Fruit fly (Drosophila melanogaster): Measurements from ENCODE around the gene CheB93a.

CheB93a gene

DNA sequence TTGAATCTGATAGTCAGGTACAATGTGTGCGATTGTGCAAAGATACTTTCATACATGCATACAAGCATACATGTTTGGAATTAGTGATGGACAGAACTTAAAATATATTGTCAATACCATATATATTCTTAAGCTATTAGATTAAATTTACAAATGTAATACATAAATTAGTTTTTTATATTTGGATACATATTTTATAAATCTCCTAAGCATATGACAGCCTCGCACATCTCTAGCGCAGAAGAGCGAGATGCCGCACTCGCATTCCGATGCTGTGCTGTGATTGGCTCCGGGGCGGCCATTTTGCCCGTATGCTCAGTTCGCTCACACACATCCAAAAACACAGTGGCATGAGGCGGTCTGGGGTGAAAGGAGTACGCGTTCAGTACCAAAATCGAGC is 28.6 kb upstream of the CheB93a start, which contains the start of gene tin (continued):
- TF ChIP-seq CG2120 (GFP tag; optimal IDR thresholded peaks at IDR 0.05) (peak; percentile 76), tup (GFP tag; optimal IDR thresholded peaks at IDR 0.05) (peak; percentile 57), crc (GFP tag; optimal IDR thresholded peaks at IDR 0.05) (peak; percentile 8), CG33213 (GFP tag; optimal IDR thresholded peaks at IDR 0.05) (peak; percentile 59), bcd (GFP tag; optimal IDR thresholded peaks at IDR 0.05) (peak; percentile 88), corto (GFP tag; optimal IDR thresholded peaks at IDR 0.05) (peak; percentile 91), so (GFP tag; IDR thresholded peaks at IDR 0.05) (peak; percentile 97), cas (GFP tag; IDR thresholded peaks at IDR 0.05) (peak; percentile 91), fd102C (GFP tag; optimal IDR thresholded peaks at IDR 0.05) (peak; percentile 92), CG8089 (GFP tag; optimal IDR thresholded peaks at IDR 0.05) (no peak), PHDP (tag; optimal IDR thresholded peaks at IDR 0.05) (peak; percentile 92), CG12071 (GFP tag; optimal IDR thresholded peaks at IDR 0.05) (peak; percentile 67), Trl (optimal IDR thresholded peaks at IDR 0.05) (peak in 1 of 2 experiments; percentile 15), Trl (GFP tag; optimal IDR thresholded peaks at IDR 0.05) (peak; percentile 33), kay (GFP tag; optimal IDR thresholded peaks at IDR 0.05) (peak; percentile 82), CG4360 (GFP tag; IDR thresholded peaks at IDR 0.05) (peak; percentile 75), lbe (GFP tag; optimal IDR thresholded peaks at IDR 0.05) (peak; percentile 96), CG13894 (tag; optimal IDR thresholded peaks at IDR 0.05) (no peak), Xbp1 (GFP tag; optimal IDR thresholded peaks at IDR 0.05) (peak; percentile 90), Awh (GFP tag; IDR thresholded peaks at IDR 0.05) (peak; percentile 97), ewg (GFP tag; optimal IDR thresholded peaks at IDR 0.05) (peak; percentile 89), CG1832 (GFP tag; optimal IDR thresholded peaks at IDR 0.05) (peak; percentile 77), CG17385 (GFP tag; optimal IDR thresholded peaks at IDR 0.05) (peak; percentile 89), Jarid2 (GFP tag; optimal IDR thresholded peaks at IDR 0.05) (peak; percentile 68), Rx (GFP tag; IDR thresholded peaks at IDR 0.05) (peak; percentile 89), HLH4C (GFP tag; IDR thresholded peaks at IDR 0.05; ENCODE audit: partially characterized antibody) (peak; percentile 47; the same call in 1 of the 3 replicates), scrt (GFP tag; optimal IDR thresholded peaks at IDR 0.05) (peak; percentile 79), CG32767 (GFP tag; IDR thresholded peaks at IDR 0.05) (peak; percentile 96), sob (GFP tag; IDR thresholded peaks at IDR 0.05) (peak; percentile 95), sd (tag; optimal IDR thresholded peaks at IDR 0.05) (peak; percentile 92), CG12299 (tag; optimal IDR thresholded peaks at IDR 0.05) (peak; percentile 92), chif (GFP tag; optimal IDR thresholded peaks at IDR 0.05) (peak; percentile 30 to 67), esg (GFP tag; conservative IDR thresholded peaks at IDR 0.05) (peak; percentile 92), CG14860 (GFP tag; IDR thresholded peaks at IDR 0.05; ENCODE audit: partially characterized antibody) (peak; percentile 14; the same call in 1 of the 3 replicates), CG16863 (GFP tag; optimal IDR thresholded peaks at IDR 0.05) (peak; percentile 38), az2 (GFP tag; optimal IDR thresholded peaks at IDR 0.05) (peak; percentile 89), sna (GFP tag; IDR thresholded peaks at IDR 0.05; ENCODE audit: partially characterized antibody) (peak; percentile 76; the same call in 1 of the 2 replicates), peb (GFP tag; IDR thresholded peaks at IDR 0.05) (peak; percentile 93), sc (optimal IDR thresholded peaks at IDR 0.05) (no peak), sc (GFP tag; optimal IDR thresholded peaks at IDR 0.05) (peak; percentile 79), inv (GFP tag; IDR thresholded peaks at IDR 0.05; ENCODE audit: partially characterized antibody) (peak; percentile 62), CG6254 (GFP tag; optimal IDR thresholded peaks at IDR 0.05) (peak; percentile 92), Dp (GFP tag; optimal IDR thresholded peaks at IDR 0.05) (peak; percentile 1), row (GFP tag; IDR thresholded peaks at IDR 0.05) (peak; percentile 98), HLH54F (GFP tag; optimal IDR thresholded peaks at IDR 0.05) (peak; percentile 25), CG30020 (tag; optimal IDR thresholded peaks at IDR 0.05) (peak; percentile 67), pnt (GFP tag; optimal IDR thresholded peaks at IDR 0.05) (peak; percentile 36), CrebB (tag; optimal IDR thresholded peaks at IDR 0.05) (peak; percentile 90), salm (tag; optimal IDR thresholded peaks at IDR 0.05) (peak; percentile 90), CG6854 (GFP tag; optimal IDR thresholded peaks at IDR 0.05) (peak; percentile 80), disco-r (GFP tag; optimal IDR thresholded peaks at IDR 0.05) (no peak)
